Fruit fly (Drosophila melanogaster) whole organism, prepupa: Measurements from ENCODE around the gene CG14439.

Source experiments
- CG10631 ChIP-seq: fragments of 200-800 bp; sonication (Bioruptor generic); optimal IDR thresholded peaks from 2 replicates; lab custom pipeline; 2016; ENCODE audit warnings: missing biosample characterization, missing genetic modification characterization
- CG10669 ChIP-seq: fragments of 200-800 bp; sonication (Bioruptor generic); optimal IDR thresholded peaks from 3 replicates; lab custom pipeline; 2018; ENCODE audit warnings: missing biosample characterization, mild to moderate bottlenecking, missing genetic modification characterization, moderate library complexity
- CG11294 ChIP-seq: fragments of 200-800 bp; sonication (Bioruptor generic); IDR thresholded peaks from 2 replicates; pipeline ENCODE4 v1.3.6; 2022; ENCODE audit warnings: missing biosample characterization, missing genetic modification characterization
- CG11762 ChIP-seq: fragments of 200-800 bp; sonication (Bioruptor generic); optimal IDR thresholded peaks from 3 replicates; lab custom pipeline; 2016; ENCODE audit warnings: missing biosample characterization, missing genetic modification characterization; ENCODE audit not compliant: insufficient read depth
- CG11902 ChIP-seq: fragments of 200-800 bp; sonication (Bioruptor generic); optimal IDR thresholded peaks from 3 replicates; lab custom pipeline; 2016; ENCODE audit warnings: missing biosample characterization, missing genetic modification characterization
- CG15336 ChIP-seq: fragments of 200-800 bp; sonication (Bioruptor generic); IDR thresholded peaks from 2 replicates; pipeline ENCODE4 v1.3.6; 2022; ENCODE audit warnings: missing biosample characterization, missing genetic modification characterization
- CG1621 ChIP-seq: fragments of 200-800 bp; sonication (Bioruptor generic); optimal IDR thresholded peaks from 3 replicates; lab custom pipeline; 2018; ENCODE audit warnings: missing biosample characterization, mild to moderate bottlenecking, missing genetic modification characterization
- CG16779 ChIP-seq: fragments of 200-800 bp; sonication (Bioruptor generic); optimal IDR thresholded peaks from 3 replicates; lab custom pipeline; 2017; ENCODE audit warnings: missing biosample characterization, mild to moderate bottlenecking, missing genetic modification characterization
- CG3032 ChIP-seq: fragments of 200-800 bp; optimal IDR thresholded peaks from 2 replicates; lab custom pipeline; 2019; ENCODE audit warnings: missing biosample characterization, mild to moderate bottlenecking, missing genetic modification characterization, moderate library complexity
- CG31627 ChIP-seq: fragments of 200-800 bp; sonication (Bioruptor generic); optimal IDR thresholded peaks from 3 replicates; lab custom pipeline; 2016; ENCODE audit warnings: missing biosample characterization, missing genetic modification characterization
- CG32006 ChIP-seq: fragments of 200-800 bp; sonication (Bioruptor generic); optimal IDR thresholded peaks from 3 replicates; lab custom pipeline; 2017; ENCODE audit warnings: missing biosample characterization, mild to moderate bottlenecking, missing genetic modification characterization
- CG3919 ChIP-seq: fragments of 200-800 bp; sonication (Bioruptor generic); optimal IDR thresholded peaks from 3 replicates; lab custom pipeline; 2016; ENCODE audit warnings: missing biosample characterization, missing genetic modification characterization
- CG4318 ChIP-seq: fragments of 200-800 bp; sonication (Bioruptor generic); optimal IDR thresholded peaks from 3 replicates; lab custom pipeline; 2017; ENCODE audit warnings: missing biosample characterization, mild to moderate bottlenecking, missing genetic modification characterization
- CG6163 ChIP-seq: fragments of 200-800 bp; sonication (Bioruptor generic); IDR thresholded peaks from 3 replicates; pipeline ENCODE4 v1.3.6; 2022; ENCODE audit warnings: missing biosample characterization, missing genetic modification characterization
- CG6276 ChIP-seq: fragments of 200-800 bp; sonication (Bioruptor generic); optimal IDR thresholded peaks from 2 replicates; lab custom pipeline; 2017; ENCODE audit warnings: missing biosample characterization, mild to moderate bottlenecking, missing genetic modification characterization
- CG6792 ChIP-seq: fragments of 200-800 bp; sonication (Bioruptor generic); optimal IDR thresholded peaks from 3 replicates; lab custom pipeline; 2016; ENCODE audit warnings: missing biosample characterization, missing genetic modification characterization
- CG6808 ChIP-seq: fragments of 200-800 bp; sonication (Bioruptor generic); optimal IDR thresholded peaks from 3 replicates; lab custom pipeline; 2017; ENCODE audit warnings: missing biosample characterization, missing genetic modification characterization, mild to moderate bottlenecking, moderate library complexity, missing genetic modification reagents
- CG8119 ChIP-seq: fragments of 200-800 bp; sonication (Bioruptor generic); IDR thresholded peaks from 3 replicates; pipeline ENCODE4 v1.3.6; 2022; ENCODE audit warnings: missing biosample characterization, missing genetic modification characterization
- CG9139 ChIP-seq: fragments of 200-800 bp; sonication (Bioruptor generic); optimal IDR thresholded peaks from 3 replicates; lab custom pipeline; 2017; ENCODE audit warnings: missing biosample characterization, mild to moderate bottlenecking, missing genetic modification characterization
- Eip78C ChIP-seq: fragments of 200-800 bp; sonication (Bioruptor generic); peaks from one replicate; lab custom pipeline; 2016; ENCODE audit warnings: missing biosample characterization, missing genetic modification characterization
- Ets96B ChIP-seq: fragments of 200-800 bp; optimal IDR thresholded peaks from 2 replicates; lab custom pipeline; 2019; ENCODE audit warnings: missing biosample characterization, mild to moderate bottlenecking, missing genetic modification characterization, moderate library complexity
- Gug ChIP-seq: fragments of 200-800 bp; sonication (Bioruptor generic); IDR thresholded peaks from 2 replicates; pipeline ENCODE4 v1.3.6; 2022; ENCODE audit warnings: missing biosample characterization, missing genetic modification characterization
- Hr39 ChIP-seq: fragments of 200-800 bp; sonication (Bioruptor generic); optimal IDR thresholded peaks from 2 replicates; lab custom pipeline; 2016; ENCODE audit warnings: missing biosample characterization, missing genetic modification characterization
- Hr4 ChIP-seq: fragments of 200-800 bp; sonication (Bioruptor generic); optimal IDR thresholded peaks from 3 replicates; lab custom pipeline; 2016; ENCODE audit warnings: missing biosample characterization, missing genetic modification characterization
- Lpt ChIP-seq: fragments of 200-800 bp; sonication (Bioruptor generic); optimal IDR thresholded peaks from 3 replicates; lab custom pipeline; 2016; ENCODE audit warnings: missing biosample characterization, missing genetic modification characterization
- Met ChIP-seq: fragments of 200-800 bp; sonication (Bioruptor generic); optimal IDR thresholded peaks from 3 replicates; lab custom pipeline; 2016; ENCODE audit warnings: missing biosample characterization, missing genetic modification characterization
- OdsH ChIP-seq: fragments of 200-800 bp; sonication (Bioruptor generic); optimal IDR thresholded peaks from 3 replicates; lab custom pipeline; 2016; ENCODE audit warnings: missing biosample characterization, missing genetic modification characterization
- Smox ChIP-seq: fragments of 200-800 bp; sonication (Bioruptor generic); optimal IDR thresholded peaks from 3 replicates; lab custom pipeline; 2016; ENCODE audit warnings: missing biosample characterization, missing genetic modification characterization
- Sox102F ChIP-seq: fragments of 200-800 bp; sonication (Bioruptor generic); optimal IDR thresholded peaks from 2 replicates; lab custom pipeline; 2016; ENCODE audit warnings: missing biosample characterization, mild to moderate bottlenecking, missing genetic modification characterization
- Sox15 ChIP-seq: fragments of 200-800 bp; sonication (Bioruptor generic); optimal IDR thresholded peaks from 3 replicates; lab custom pipeline; 2016; ENCODE audit warnings: missing biosample characterization, missing genetic modification characterization
- acj6 ChIP-seq: fragments of 200-800 bp; sonication (Bioruptor generic); optimal IDR thresholded peaks from 3 replicates; lab custom pipeline; 2016; ENCODE audit warnings: missing biosample characterization, missing genetic modification characterization
- dac ChIP-seq: fragments of 200-800 bp; sonication (Bioruptor generic); optimal IDR thresholded peaks from 2 replicates; lab custom pipeline; 2017; ENCODE audit warnings: missing biosample characterization, mild to moderate bottlenecking, missing genetic modification characterization
- eg ChIP-seq: fragments of 200-800 bp; sonication (Bioruptor generic); IDR thresholded peaks from 3 replicates; pipeline ENCODE4 v1.3.6; 2022; ENCODE audit warnings: missing biosample characterization, missing genetic modification characterization
- esn ChIP-seq: fragments of 200-800 bp; sonication (Bioruptor generic); optimal IDR thresholded peaks from 2 replicates; lab custom pipeline; 2016; ENCODE audit warnings: missing biosample characterization, mild to moderate bottlenecking, missing genetic modification characterization, moderate library complexity
- fd59A ChIP-seq: fragments of 200-800 bp; sonication (Bioruptor generic); optimal IDR thresholded peaks from 2 replicates; lab custom pipeline; 2017; ENCODE audit warnings: missing biosample characterization, mild to moderate bottlenecking, missing genetic modification characterization, missing genetic modification reagents
- fkh ChIP-seq: fragments of 200-800 bp; sonication (Bioruptor generic); optimal IDR thresholded peaks from 3 replicates; lab custom pipeline; 2017; ENCODE audit warnings: missing biosample characterization, mild to moderate bottlenecking, missing genetic modification characterization, moderate library complexity
- salr ChIP-seq, 2 experiments: fragments of 200-800 bp; sonication (Bioruptor generic); optimal IDR thresholded peaks; 3 replicates each; lab custom pipeline; 2016 to 2018; ENCODE audit warnings: missing biosample characterization in 2 of 2, missing genetic modification characterization in 2 of 2, mild to moderate bottlenecking in 1 of 2
- spab ChIP-seq: fragments of 200-800 bp; sonication (Bioruptor generic); optimal IDR thresholded peaks from 2 replicates; lab custom pipeline; 2017; ENCODE audit warnings: missing biosample characterization, mild to moderate bottlenecking, missing genetic modification characterization, missing genetic modification reagents
- ss ChIP-seq, 2 experiments: fragments of 200-800 bp; sonication (Bioruptor generic); optimal IDR thresholded peaks; 2 replicates in 1 of 2; 3 replicates in 1 of 2; lab custom pipeline; 2017 to 2018; ENCODE audit warnings: mild to moderate bottlenecking in 2 of 2, missing biosample characterization in 2 of 2, missing genetic modification characterization in 2 of 2, moderate library complexity in 1 of 2
- svp ChIP-seq: fragments of 200-800 bp; sonication (Bioruptor generic); peaks from one replicate; lab custom pipeline; 2016; ENCODE audit warnings: missing biosample characterization, missing genetic modification characterization
- topi ChIP-seq: fragments of 200-800 bp; sonication (Bioruptor generic); optimal IDR thresholded peaks from 3 replicates; lab custom pipeline; 2016; ENCODE audit warnings: missing biosample characterization, missing genetic modification characterization
- vri ChIP-seq: fragments of 200-800 bp; sonication (Bioruptor generic); optimal IDR thresholded peaks from 3 replicates; lab custom pipeline; 2016; ENCODE audit warnings: missing biosample characterization, mild to moderate bottlenecking, missing genetic modification characterization

Gene CG14439

DNA sequence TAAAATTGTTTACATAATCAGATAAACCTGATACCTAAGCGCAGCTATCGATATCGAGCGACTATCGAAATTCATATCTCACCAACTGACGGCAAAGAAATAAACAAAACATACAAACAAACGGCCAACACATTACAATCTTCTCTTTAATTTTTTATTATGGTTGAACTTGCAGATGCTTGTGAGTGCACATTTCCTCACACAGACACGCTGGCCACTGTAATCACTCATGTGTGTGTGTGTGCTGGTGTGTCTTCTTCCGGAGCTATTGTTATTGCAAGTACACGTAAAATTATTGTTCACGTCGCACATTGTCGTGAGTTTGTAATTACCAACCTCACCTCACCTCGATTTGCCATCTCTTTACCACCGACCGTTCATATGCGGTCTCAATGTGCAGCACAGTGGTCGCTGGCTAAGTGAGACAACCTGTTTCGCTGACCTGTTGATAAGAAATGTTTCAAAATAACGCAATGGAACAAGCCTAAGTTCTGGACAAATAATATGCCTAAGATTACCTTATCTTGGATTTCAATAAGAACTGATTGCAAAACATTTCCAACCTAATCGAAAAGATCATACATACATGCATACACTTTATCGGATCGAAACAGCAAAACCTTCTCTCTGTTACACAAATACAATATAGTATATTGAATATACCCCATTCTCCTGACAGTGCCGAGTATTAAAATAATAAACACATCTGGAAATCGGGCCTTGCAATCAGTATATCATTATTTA is 42.1 kb upstream of the CG14439 start (continued):
- TF ChIP-seq Smox (GFP tag; lab: Kevin White, UChicago) (peak; percentile 22), CG6276 (GFP tag; lab: Kevin White, UChicago) (peak; percentile 21), CG31627 (GFP tag; lab: Kevin White, UChicago) (no peak), Lpt (peak; percentile 1), CG10631 (peak; percentile 43), OdsH (GFP tag; lab: Kevin White, UChicago) (no peak), topi (peak; percentile 32), Sox15 (GFP tag; lab: Kevin White, UChicago) (no peak), Met (peak; percentile 7)

DNA sequence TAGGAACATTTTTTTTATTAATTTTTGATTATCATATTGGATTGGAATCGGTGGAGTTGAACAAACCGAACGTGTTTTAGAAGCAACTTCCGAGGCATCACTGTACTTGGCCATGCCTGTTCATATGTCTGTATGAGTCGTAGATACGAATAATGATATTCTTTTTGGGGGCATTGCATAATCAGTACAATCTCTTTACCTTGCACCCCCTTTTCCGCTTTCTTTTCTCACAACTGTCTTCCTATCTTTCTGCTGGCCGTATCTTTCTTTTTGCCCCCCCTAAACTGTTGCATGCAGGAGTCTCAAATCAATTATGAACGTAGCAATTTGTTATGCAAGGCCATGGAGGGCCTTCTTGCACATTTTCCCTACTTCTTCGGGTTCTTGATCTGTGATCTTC is 41.5 kb upstream of the CG14439 start:
- TF ChIP-seq vri (GFP tag; lab: Kevin White, UChicago) (peak; percentile 88), CG32006 (no peak)
- TF ChIP-seq, all 60 proteins: peak for 1

DNA sequence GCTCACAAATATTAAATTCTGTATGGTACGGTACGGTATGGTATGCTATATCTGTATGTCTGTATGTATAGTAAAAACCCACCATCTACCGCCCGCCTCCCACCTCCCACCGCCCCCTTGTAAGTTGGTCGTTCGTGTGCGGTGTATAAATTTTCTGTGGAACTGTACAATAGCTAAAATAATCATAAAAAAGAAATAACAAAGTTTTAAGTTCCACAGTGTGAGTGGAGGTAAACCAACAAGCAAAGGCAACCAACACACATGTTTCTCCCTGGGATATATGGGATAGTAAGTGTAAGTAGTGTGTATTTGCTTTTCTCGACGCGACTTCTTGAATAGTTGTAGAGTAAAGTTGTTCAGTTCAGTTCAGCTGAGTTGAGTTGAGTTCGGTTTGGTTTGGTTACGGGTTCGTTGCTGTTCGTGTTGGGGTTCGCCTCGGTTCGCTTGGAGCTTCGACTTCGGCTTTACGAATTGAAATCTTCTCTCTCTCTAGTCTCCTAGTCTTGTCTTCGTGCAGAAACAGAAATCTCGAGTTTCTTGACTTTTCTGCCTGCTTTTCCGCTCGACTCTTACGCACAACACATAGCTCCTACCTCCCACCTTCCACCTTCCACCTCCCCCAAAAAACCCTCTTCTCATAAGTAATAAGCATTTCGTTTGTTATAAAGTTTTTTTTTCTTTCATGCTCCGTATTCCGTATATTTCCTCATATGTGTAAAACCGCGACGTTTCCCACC is 40.6 kb upstream of the CG14439 start:
- TF ChIP-seq CG11902 (no peak), eg (GFP tag; lab: Robert Waterston, UW) (0 out of 3 replicates have a peak, but pooled peaks have one; percentile 8), fkh (GFP tag; lab: Kevin White, UChicago) (peak; percentile 87), ss (GFP tag; optimal IDR thresholded peaks at IDR 0.05; lab: Kevin White, UChicago) (peak in 1 of 2 experiments; percentile 11), Gug (GFP tag; lab: Robert Waterston, UW) (no peak), CG3919 (GFP tag; lab: Kevin White, UChicago) (no peak), CG6792 (no peak), CG15336 (GFP tag; lab: Robert Waterston, UW) (peak; percentile 43; the same call in 1 of the 2 replicates), CG11294 (GFP tag; lab: Robert Waterston, UW) (no peak), spab (no peak)

DNA sequence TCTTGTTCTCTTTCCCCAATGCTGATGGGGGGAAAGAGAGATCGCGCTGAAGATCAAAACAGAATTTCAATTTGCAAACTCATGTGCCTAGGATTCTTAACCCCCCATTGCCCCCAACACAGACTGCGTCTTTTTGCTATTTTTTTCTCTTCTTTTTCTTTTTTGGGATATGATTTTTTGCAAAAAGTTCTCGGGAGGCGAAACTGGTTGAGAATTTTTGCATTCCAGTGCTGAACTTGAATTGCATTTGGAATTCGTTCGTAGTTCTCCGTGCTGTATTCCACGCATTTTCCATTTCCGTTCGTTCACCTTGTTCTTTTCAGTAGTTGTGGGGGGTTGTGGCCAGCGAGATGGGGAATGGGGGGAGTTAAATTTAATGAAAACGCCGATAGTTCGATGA is 39.2 kb upstream of the CG14439 start:
- peak; percentile 50 for TF ChIP-seq CG16779 (tag; lab: Kevin White, UChicago)
- no peak for TF ChIP-seq Hr4 (GFP tag; lab: Kevin White, UChicago)
- no peak for TF ChIP-seq CG4318 (GFP tag; lab: Kevin White, UChicago)
- TF ChIP-seq CG32006, result peak; percentile 10
- peak; percentile 66 for TF ChIP-seq CG9139
- no peak for TF ChIP-seq CG3919 (GFP tag; lab: Kevin White, UChicago)
- TF ChIP-seq esn (GFP tag; lab: Kevin White, UChicago), result no peak
- peak; percentile 65 for TF ChIP-seq spab
- TF ChIP-seq CG10631, result no peak
- TF ChIP-seq Eip78C (GFP tag; lab: Kevin White, UChicago), result peak; percentile 77
- peak; percentile 62 for TF ChIP-seq CG15336 (GFP tag; lab: Robert Waterston, UW)
- TF ChIP-seq dac (GFP tag; lab: Kevin White, UChicago), result no peak
- TF ChIP-seq svp, result no peak
- TF ChIP-seq Sox102F (GFP tag; lab: Kevin White, UChicago), result no peak
- TF ChIP-seq Hr39 (GFP tag; lab: Kevin White, UChicago), result no peak
- no peak for TF ChIP-seq CG11902
- peak; percentile 46 for TF ChIP-seq CG10669 (GFP tag; lab: Kevin White, UChicago)
- TF ChIP-seq CG6163 (GFP tag; lab: Robert Waterston, UW), result peak; percentile 63; the same call in 2 of the 3 replicates
- no peak for TF ChIP-seq acj6 (GFP tag; lab: Kevin White, UChicago)
- TF ChIP-seq CG8119 (GFP tag; lab: Robert Waterston, UW), result peak; percentile 62; the same call in 2 of the 3 replicates
- peak; percentile 18 for TF ChIP-seq fd59A (GFP tag; lab: Kevin White, UChicago)
- no peak for TF ChIP-seq fkh (GFP tag; lab: Kevin White, UChicago)
- peak; percentile 75 for TF ChIP-seq CG6808
- peak; percentile 45 for TF ChIP-seq CG6276 (GFP tag; lab: Kevin White, UChicago)
- peak in 1 of 2 experiments; percentile 2 for TF ChIP-seq salr (GFP tag; optimal IDR thresholded peaks at IDR 0.05; lab: Kevin White, UChicago)
- TF ChIP-seq CG3032 (tag; lab: Kevin White, UChicago), result peak; percentile 34
- TF ChIP-seq Sox15 (GFP tag; lab: Kevin White, UChicago), result no peak
- TF ChIP-seq CG1621, result peak; percentile 68
- peak; percentile 60; the same call in 2 of the 3 replicates for TF ChIP-seq eg (GFP tag; lab: Robert Waterston, UW)
- peak; percentile 50 for TF ChIP-seq Ets96B (tag; lab: Kevin White, UChicago)
- no peak for TF ChIP-seq CG11762 (GFP tag; lab: Kevin White, UChicago)
